Fruit fly (Drosophila melanogaster): ENCODE measurements around the gene Doa.

DNA sequence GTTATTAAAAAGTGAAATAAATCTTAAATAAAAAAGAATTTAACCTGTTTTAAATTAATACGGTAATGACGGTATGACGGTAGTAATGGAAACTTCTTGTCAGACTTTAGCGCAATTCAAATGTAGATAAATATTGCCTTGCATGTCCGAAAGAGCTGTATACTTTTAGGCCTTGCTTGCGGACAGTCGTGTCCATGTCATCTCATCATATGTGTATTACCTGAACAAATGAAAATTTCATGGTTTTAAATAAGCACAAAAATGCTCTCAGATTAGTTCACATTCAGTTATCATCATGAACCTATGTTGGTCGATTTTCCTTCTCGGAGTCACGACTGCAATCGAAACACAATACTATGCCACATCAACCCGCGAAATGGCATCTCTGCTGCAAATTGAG is 34.9 kb downstream of the Doa start, which contains the start of gene CG11828:
- TF ChIP-seq cnc (optimal IDR thresholded peaks at IDR 0.05) = no peak
- no peak for TF ChIP-seq Crg-1 (GFP tag; optimal IDR thresholded peaks at IDR 0.05)
- TF ChIP-seq CG14711 (tag; optimal IDR thresholded peaks at IDR 0.05) = no peak
- no peak for TF ChIP-seq tj (GFP tag; optimal IDR thresholded peaks at IDR 0.05)
- no peak for TF ChIP-seq CG11617 (GFP tag; optimal IDR thresholded peaks at IDR 0.05)
- no peak for TF ChIP-seq ovo (GFP tag; optimal IDR thresholded peaks at IDR 0.05)
- no peak for TF ChIP-seq Clk (GFP tag; optimal IDR thresholded peaks at IDR 0.05)
